Fruit fly (Drosophila melanogaster): ENCODE data around the gene CG10077.

DNA sequence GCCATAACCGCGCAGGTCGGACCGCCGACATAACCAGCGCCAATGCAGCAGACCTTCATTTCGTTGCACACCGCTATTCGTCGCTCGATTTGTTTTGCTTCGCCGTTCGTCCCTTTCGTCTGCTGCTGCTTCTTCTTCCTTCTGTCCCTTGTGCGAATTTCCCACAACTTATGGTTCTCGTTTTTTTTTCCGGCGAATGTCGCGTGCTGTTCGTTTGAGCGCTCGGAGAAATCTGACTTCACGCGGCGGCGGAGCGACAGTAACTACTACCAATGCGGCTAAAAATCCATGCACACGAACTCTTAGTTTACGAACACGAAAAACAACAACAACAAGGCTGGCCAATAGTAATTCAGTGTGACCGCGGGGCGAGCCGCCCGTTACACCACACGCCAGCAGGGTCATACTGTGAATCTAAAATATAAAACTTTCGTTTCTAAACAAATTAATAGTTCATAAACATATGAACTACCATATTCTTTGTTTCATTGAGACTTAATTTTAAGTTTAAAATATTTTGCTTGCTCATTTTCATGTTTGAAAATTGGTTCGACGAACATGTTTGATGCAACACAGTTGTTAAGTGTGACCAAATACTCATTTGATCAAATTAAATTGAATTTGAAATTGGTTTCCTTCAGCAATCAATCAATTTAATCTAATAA lies 8.9 kb upstream of the CG10077 start, which contains the start of gene sgl:
- no peak for TF ChIP-seq EcR (GFP tag; optimal IDR thresholded peaks at IDR 0.05)
- no peak for TF ChIP-seq usp (GFP tag; optimal IDR thresholded peaks at IDR 0.05)

Measured in whole organism.